Worm (Caenorhabditis elegans) whole organism, mixed stage, embryonic: ENCODE results near the gene Y39E4A.1.

ENCODE experiments used
- blmp-1 ChIP-seq: fragments of 150-350 bp; optimal IDR thresholded peaks from 2 replicates; lab custom pipeline; 2014; ENCODE audit warnings: missing biosample characterization, missing genetic modification characterization
- ceh-39 ChIP-seq: fragments of 150-350 bp; optimal IDR thresholded peaks from 2 replicates; lab custom pipeline; 2014; ENCODE audit warnings: missing biosample characterization, missing genetic modification characterization
- ces-1 ChIP-seq: fragments of 150-350 bp; optimal IDR thresholded peaks from 2 replicates; lab custom pipeline; 2014; ENCODE audit warnings: missing biosample characterization, missing genetic modification reagents, missing genetic modification characterization
- ham-2 ChIP-seq: fragments of 200-800 bp; sonication (Bioruptor generic); optimal IDR thresholded peaks from 2 replicates; lab custom pipeline; 2018; ENCODE audit warnings: mild to moderate bottlenecking, missing genetic modification characterization, missing compliant biosample characterization
- nhr-12 ChIP-seq: fragments of 150-350 bp; optimal IDR thresholded peaks from 2 replicates; lab custom pipeline; 2014; ENCODE audit warnings: missing biosample characterization, missing genetic modification characterization
- nhr-2 ChIP-seq: fragments of 150-350 bp; optimal IDR thresholded peaks from 2 replicates; lab custom pipeline; 2014; ENCODE audit warnings: missing biosample characterization, missing genetic modification characterization
- nhr-237 ChIP-seq: fragments of 150-350 bp; optimal IDR thresholded peaks from 2 replicates; lab custom pipeline; 2014; ENCODE audit warnings: missing biosample characterization, missing genetic modification characterization
- nhr-76 ChIP-seq: sonication (generic microtip); optimal IDR thresholded peaks from 2 replicates; lab custom pipeline; 2017; ENCODE audit warnings: missing biosample characterization, missing genetic modification characterization
- pha-4 ChIP-seq: fragments of 150-350 bp; optimal IDR thresholded peaks from 2 replicates; lab custom pipeline; 2018; ENCODE audit warnings: missing biosample characterization, missing genetic modification reagents, missing genetic modification characterization
- snpc-4 ChIP-seq: fragments of 150-350 bp; optimal IDR thresholded peaks from 2 replicates; lab custom pipeline; 2014; ENCODE audit warnings: missing biosample characterization, missing genetic modification characterization

DNA sequence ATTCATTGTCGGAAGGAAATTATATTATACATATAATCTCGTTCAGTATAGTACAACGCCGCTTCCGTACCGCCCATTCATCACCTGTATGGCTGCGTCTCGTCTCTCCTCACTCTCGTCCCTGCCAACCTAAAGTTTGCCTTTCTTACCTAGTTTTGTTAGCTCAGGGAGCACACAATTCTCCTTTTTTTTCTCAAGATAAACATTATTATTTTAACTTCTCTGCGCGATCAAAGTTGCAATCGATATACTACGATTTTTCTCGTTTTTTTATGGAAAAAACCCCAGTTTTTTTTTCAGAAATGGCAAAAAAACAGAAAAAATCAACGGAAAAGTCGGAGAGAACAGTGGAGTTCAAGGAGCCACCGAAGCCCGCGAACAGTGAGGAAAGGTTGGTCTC is 16.8 kb upstream of the Y39E4A.1 start, which contains the start of gene epg-3:
- TF ChIP-seq pha-4 = no peak
- no peak for TF ChIP-seq nhr-12 (tag; lab: Kevin White, UChicago)
- TF ChIP-seq blmp-1 (tag; lab: Kevin White, UChicago) = no peak
- no peak for TF ChIP-seq snpc-4
- no peak for TF ChIP-seq ham-2 (GFP tag; lab: Kevin White, UChicago)
- TF ChIP-seq ces-1 (GFP tag; lab: Kevin White, UChicago) = no peak
- no peak for TF ChIP-seq nhr-76 (tag; lab: Kevin White, UChicago)
- TF ChIP-seq ceh-39 (tag; lab: Kevin White, UChicago) = no peak
- TF ChIP-seq nhr-2 = no peak
- TF ChIP-seq nhr-237 (tag; lab: Kevin White, UChicago) = no peak
